Comparison of ENCODE assay signal across 1 fruit fly cellular context in the genomic region with DNA sequence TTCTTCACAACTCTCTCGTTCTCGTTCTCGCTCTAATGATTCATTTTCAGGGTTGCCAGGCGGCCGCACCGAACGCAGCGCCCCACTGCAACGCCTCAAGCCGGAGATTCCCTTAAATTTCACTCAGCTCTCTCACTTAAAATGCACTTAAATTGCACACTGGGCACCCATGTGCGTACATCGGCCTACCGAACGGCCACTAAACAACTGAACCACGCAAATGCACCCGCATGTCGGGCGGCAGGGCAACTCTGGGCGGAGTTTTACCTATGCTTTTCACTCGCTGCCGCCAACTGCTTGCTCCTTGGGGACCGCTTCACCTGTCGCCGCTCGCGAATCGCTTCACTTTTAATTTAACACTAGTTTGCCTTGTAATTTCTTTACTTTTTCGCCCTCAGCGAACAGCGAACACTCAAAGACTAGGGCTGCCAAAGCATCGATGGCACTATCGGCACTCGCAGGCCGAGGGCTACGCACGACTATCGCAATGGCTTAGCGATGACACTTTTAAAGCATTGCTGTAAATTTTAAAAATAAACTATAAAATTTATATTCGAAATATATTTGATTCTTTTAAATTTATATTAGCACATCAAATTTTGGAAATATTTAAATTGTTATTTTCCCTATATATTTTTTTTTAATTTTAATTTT.
TF ChIP-seq lines count a peak whose summit lies in the region.

TSS of gene Rap1 (minus strand) at position 446 of the 654 bp plus-strand sequence.

TF ChIP-seq in whole organism, embryonic, 481 proteins besides CTCF, POLR2A, EP300 and RAD21 (continued from another document and continues in another):
- TF ChIP-seq usp (GFP tag; optimal IDR thresholded peaks at IDR 0.05; lab: Kevin White, UChicago) (no peak), gem (tag; optimal IDR thresholded peaks at IDR 0.05; lab: Kevin White, UChicago) (peak; percentile 59), tna (GFP tag; IDR thresholded peaks at IDR 0.05; lab: Robert Waterston, UW; ENCODE audit: partially characterized antibody) (peak; percentile 79; the same call in 1 of the 2 replicates), CG18619 (GFP tag; optimal IDR thresholded peaks at IDR 0.05; lab: Kevin White, UChicago) (peak; percentile 61), pros (GFP tag; optimal IDR thresholded peaks at IDR 0.05; lab: Kevin White, UChicago) (peak; percentile 50), CG4730 (GFP tag; IDR thresholded peaks at IDR 0.05; lab: Robert Waterston, UW) (peak; percentile 69), CG13624 (GFP tag; optimal IDR thresholded peaks at IDR 0.05; lab: Kevin White, UChicago) (peak; percentile 70), sqz (GFP tag; optimal IDR thresholded peaks at IDR 0.05; lab: Kevin White, UChicago) (no peak), HLHmδ (GFP tag; optimal IDR thresholded peaks at IDR 0.05; lab: Kevin White, UChicago) (no peak), repo (GFP tag; optimal IDR thresholded peaks at IDR 0.05; lab: Kevin White, UChicago) (no peak), CG10431 (GFP tag; optimal IDR thresholded peaks at IDR 0.05; lab: Kevin White, UChicago) (no peak), gfzf (GFP tag; optimal IDR thresholded peaks at IDR 0.05; lab: Kevin White, UChicago) (peak; percentile 16), CG8359 (GFP tag; optimal IDR thresholded peaks at IDR 0.05; lab: Kevin White, UChicago; ENCODE audit: borderline replicate concordance) (peak; percentile 9), sens (GFP tag; lab: Kevin White, UChicago) (peak; percentile 85), Hmx (GFP tag; optimal IDR thresholded peaks at IDR 0.05; lab: Kevin White, UChicago) (no peak), fu2 (GFP tag; optimal IDR thresholded peaks at IDR 0.05; lab: Kevin White, UChicago) (peak; percentile 29), gcm (GFP tag; optimal IDR thresholded peaks at IDR 0.05; lab: Kevin White, UChicago) (peak; percentile 55), wdn (GFP tag; IDR thresholded peaks at IDR 0.05; lab: Robert Waterston, UW) (peak; percentile 51; the same call in 1 of the 2 replicates), CG11247 (GFP tag; IDR thresholded peaks at IDR 0.05; lab: Robert Waterston, UW) (peak; percentile 84), CG1792 (GFP tag; optimal IDR thresholded peaks at IDR 0.05; lab: Kevin White, UChicago) (peak; percentile 44), jigr1 (GFP tag; IDR thresholded peaks at IDR 0.05; lab: Robert Waterston, UW) (peak; percentile 78; the same call in 2 of the 3 replicates), CG4282 (GFP tag; optimal IDR thresholded peaks at IDR 0.05; lab: Kevin White, UChicago) (no peak), Oaz (GFP tag; IDR thresholded peaks at IDR 0.05; lab: Robert Waterston, UW) (peak; percentile 44; the same call in 1 of the 2 replicates), CG14965 (GFP tag; optimal IDR thresholded peaks at IDR 0.05; lab: Kevin White, UChicago; ENCODE audit: borderline replicate concordance) (no peak), gsb (GFP tag; IDR thresholded peaks at IDR 0.05; lab: Robert Waterston, UW) (peak; percentile 53; the same call in 1 of the 2 replicates), CG13424 (tag; optimal IDR thresholded peaks at IDR 0.05; lab: Kevin White, UChicago) (peak; percentile 33), CG9797 (GFP tag; optimal IDR thresholded peaks at IDR 0.05; lab: Kevin White, UChicago) (peak; percentile 18), gce (GFP tag; IDR thresholded peaks at IDR 0.05; lab: Robert Waterston, UW) (no peak), B-H1 (GFP tag; IDR thresholded peaks at IDR 0.05; lab: Robert Waterston, UW) (peak; percentile 49), CG11723 (GFP tag; optimal IDR thresholded peaks at IDR 0.05; lab: Kevin White, UChicago) (peak; percentile 32), Awh (GFP tag; IDR thresholded peaks at IDR 0.05; lab: Robert Waterston, UW) (peak; percentile 44; the same call in 1 of the 2 replicates), Hey (tag; optimal IDR thresholded peaks at IDR 0.05; lab: Kevin White, UChicago) (no peak), lbe (GFP tag; optimal IDR thresholded peaks at IDR 0.05; lab: Kevin White, UChicago) (peak; percentile 5), CG11456 (GFP tag; IDR thresholded peaks at IDR 0.05; lab: Robert Waterston, UW) (peak; percentile 90), rib (GFP tag; IDR thresholded peaks at IDR 0.05; lab: Robert Waterston, UW) (no peak), cato (GFP tag; optimal IDR thresholded peaks at IDR 0.05; lab: Kevin White, UChicago; ENCODE audit: borderline replicate concordance) (peak; percentile 37), mld (GFP tag; IDR thresholded peaks at IDR 0.05; lab: Robert Waterston, UW; ENCODE audit: partially characterized antibody) (peak; percentile 88), Aef1 (GFP tag; IDR thresholded peaks at IDR 0.05; lab: Robert Waterston, UW) (peak; percentile 74), lov (optimal IDR thresholded peaks at IDR 0.05; lab: Kevin White, UChicago) (no peak), lov (GFP tag; IDR thresholded peaks at IDR 0.05; lab: Robert Waterston, UW) (no peak), CG4617 (GFP tag; optimal IDR thresholded peaks at IDR 0.05; lab: Kevin White, UChicago; ENCODE audit: borderline replicate concordance) (peak; percentile 95), CG34422 (GFP tag; IDR thresholded peaks at IDR 0.05; lab: Robert Waterston, UW) (peak; percentile 64; the same call in 1 of the 3 replicates), CG31224 (GFP tag; IDR thresholded peaks at IDR 0.05; lab: Robert Waterston, UW) (peak; percentile 66), chinmo (GFP tag; IDR thresholded peaks at IDR 0.05; lab: Robert Waterston, UW; ENCODE audit: partially characterized antibody) (peak; percentile 54; the same call in 2 of the 4 replicates), CG8478 (optimal IDR thresholded peaks at IDR 0.05; lab: Kevin White, UChicago) (peak; percentile 47), Kr (GFP tag; optimal IDR thresholded peaks at IDR 0.05; lab: Kevin White, UChicago) (no peak), sima (GFP tag; optimal IDR thresholded peaks at IDR 0.05; lab: Kevin White, UChicago) (no peak), D19B (GFP tag; optimal IDR thresholded peaks at IDR 0.05; lab: Kevin White, UChicago) (peak; percentile 36), H15 (GFP tag; IDR thresholded peaks at IDR 0.05; lab: Robert Waterston, UW) (peak; percentile 82; the same call in 2 of the 3 replicates), Ets97D (GFP tag; optimal IDR thresholded peaks at IDR 0.05; lab: Kevin White, UChicago) (peak; percentile 63), sob (GFP tag; IDR thresholded peaks at IDR 0.05; lab: Robert Waterston, UW) (peak; percentile 90), Blimp-1 (GFP tag; optimal IDR thresholded peaks at IDR 0.05; lab: Kevin White, UChicago) (peak; percentile 50), CG17328 (GFP tag; IDR thresholded peaks at IDR 0.05; lab: Robert Waterston, UW) (peak; percentile 54), ssp (GFP tag; IDR thresholded peaks at IDR 0.05; lab: Robert Waterston, UW) (peak; percentile 73), exex (tag; optimal IDR thresholded peaks at IDR 0.05; lab: Kevin White, UChicago) (peak; percentile 24), NFAT (GFP tag; IDR thresholded peaks at IDR 0.05; lab: Robert Waterston, UW) (peak; percentile 89), Doc2 (GFP tag; IDR thresholded peaks at IDR 0.05; lab: Robert Waterston, UW) (no peak), ranshi (GFP tag; IDR thresholded peaks at IDR 0.05; lab: Robert Waterston, UW) (peak; percentile 76), CG10565 (GFP tag; optimal IDR thresholded peaks at IDR 0.05; lab: Kevin White, UChicago) (no peak), tx (GFP tag; optimal IDR thresholded peaks at IDR 0.05; lab: Kevin White, UChicago) (peak; percentile 48), CG5180 (GFP tag; optimal IDR thresholded peaks at IDR 0.05; lab: Kevin White, UChicago) (no peak), CG17359 (tag; optimal IDR thresholded peaks at IDR 0.05; lab: Kevin White, UChicago) (peak; percentile 21), chm (GFP tag; IDR thresholded peaks at IDR 0.05; lab: Robert Waterston, UW) (no peak), nerfin-1 (tag; optimal IDR thresholded peaks at IDR 0.05; lab: Kevin White, UChicago) (peak; percentile 62), HLH54F (GFP tag; optimal IDR thresholded peaks at IDR 0.05; lab: Kevin White, UChicago) (peak; percentile 49), Atf6 (GFP tag; IDR thresholded peaks at IDR 0.05; lab: Robert Waterston, UW) (peak; percentile 64; the same call in 1 of the 2 replicates), CG1024 (GFP tag; IDR thresholded peaks at IDR 0.05; lab: Robert Waterston, UW) (peak; percentile 52; the same call in 1 of the 2 replicates), CHES-1-like (GFP tag; optimal IDR thresholded peaks at IDR 0.05; lab: Kevin White, UChicago) (peak; percentile 41), grn (GFP tag; optimal IDR thresholded peaks at IDR 0.05; lab: Kevin White, UChicago) (no peak), CG3407 (GFP tag; optimal IDR thresholded peaks at IDR 0.05; lab: Kevin White, UChicago) (peak; percentile 4), Dp (GFP tag; optimal IDR thresholded peaks at IDR 0.05; lab: Kevin White, UChicago) (peak; percentile 25), CG4404 (GFP tag; IDR thresholded peaks at IDR 0.05; lab: Robert Waterston, UW) (peak; percentile 80), al (GFP tag; IDR thresholded peaks at IDR 0.05; lab: Robert Waterston, UW) (peak; percentile 67), fd96Cb (tag; optimal IDR thresholded peaks at IDR 0.05; lab: Kevin White, UChicago) (no peak), pzg (GFP tag; optimal IDR thresholded peaks at IDR 0.05; lab: Kevin White, UChicago) (peak; percentile 53), CG43689 (GFP tag; IDR thresholded peaks at IDR 0.05; lab: Robert Waterston, UW) (no peak), pnt (GFP tag; optimal IDR thresholded peaks at IDR 0.05; lab: Kevin White, UChicago) (peak; percentile 64), Stat92E (GFP tag; optimal IDR thresholded peaks at IDR 0.05; lab: Kevin White, UChicago) (no peak), Sin3A (optimal IDR thresholded peaks at IDR 0.05; lab: Kevin White, UChicago) (peak; percentile 83), slp2 (GFP tag; optimal IDR thresholded peaks at IDR 0.05; lab: Kevin White, UChicago) (peak; percentile 54), CG12744 (GFP tag; optimal IDR thresholded peaks at IDR 0.05; lab: Kevin White, UChicago) (no peak), CG42726 (GFP tag; IDR thresholded peaks at IDR 0.05; lab: Robert Waterston, UW; ENCODE audit: partially characterized antibody) (peak; percentile 96), lab (GFP tag; optimal IDR thresholded peaks at IDR 0.05; lab: Kevin White, UChicago) (peak; percentile 65), CG4820 (GFP tag; optimal IDR thresholded peaks at IDR 0.05; lab: Kevin White, UChicago) (peak; percentile 23), CG1603 (tag; optimal IDR thresholded peaks at IDR 0.05; lab: Kevin White, UChicago) (peak; percentile 42), CG8089 (GFP tag; optimal IDR thresholded peaks at IDR 0.05; lab: Kevin White, UChicago) (peak; percentile 16), CG2116 (GFP tag; optimal IDR thresholded peaks at IDR 0.05; lab: Kevin White, UChicago) (peak; percentile 39), amos (GFP tag; IDR thresholded peaks at IDR 0.05; lab: Robert Waterston, UW; ENCODE audit: partially characterized antibody) (peak; percentile 96), CG1233 (GFP tag; optimal IDR thresholded peaks at IDR 0.05; lab: Kevin White, UChicago) (peak; percentile 52), CG17612 (GFP tag; IDR thresholded peaks at IDR 0.05; lab: Robert Waterston, UW) (peak; percentile 42; the same call in 1 of the 2 replicates), CG12942 (GFP tag; optimal IDR thresholded peaks at IDR 0.05; lab: Kevin White, UChicago) (peak; percentile 16), Poxn (GFP tag; IDR thresholded peaks at IDR 0.05; lab: Robert Waterston, UW) (0 out of 2 replicates have a peak, but pooled peaks have one; percentile 26), twi (tag; optimal IDR thresholded peaks at IDR 0.05; lab: Kevin White, UChicago) (no peak), kah (GFP tag; optimal IDR thresholded peaks at IDR 0.05; lab: Kevin White, UChicago) (no peak), CG11560 (tag; IDR thresholded peaks at IDR 0.05; lab: Robert Waterston, UW) (0 out of 3 replicates have a peak, but pooled peaks have one; percentile 37), unc-4 (GFP tag; IDR thresholded peaks at IDR 0.05; lab: Robert Waterston, UW; ENCODE audit: partially characterized antibody) (peak; percentile 91), aop (GFP tag; IDR thresholded peaks at IDR 0.05; lab: Robert Waterston, UW) (peak; percentile 9; the same call in 1 of the 2 replicates), CG3995 (GFP tag; optimal IDR thresholded peaks at IDR 0.05; lab: Kevin White, UChicago) (no peak), fd3F (GFP tag; optimal IDR thresholded peaks at IDR 0.05; lab: Kevin White, UChicago) (no peak), lmd (GFP tag; IDR thresholded peaks at IDR 0.05; lab: Robert Waterston, UW) (peak; percentile 78; the same call in 1 of the 2 replicates), Lim3 (GFP tag; IDR thresholded peaks at IDR 0.05; lab: Robert Waterston, UW) (no peak), Vsx1 (GFP tag; optimal IDR thresholded peaks at IDR 0.05; lab: Kevin White, UChicago) (no peak), Dip3 (GFP tag; optimal IDR thresholded peaks at IDR 0.05; lab: Kevin White, UChicago) (peak; percentile 57), ato (GFP tag; IDR thresholded peaks at IDR 0.05; lab: Robert Waterston, UW; ENCODE audit: partially characterized antibody) (peak; percentile 78), org-1 (GFP tag; optimal IDR thresholded peaks at IDR 0.05; lab: Kevin White, UChicago) (peak; percentile 16), CG12391 (tag; optimal IDR thresholded peaks at IDR 0.05; lab: Kevin White, UChicago) (peak; percentile 70), CG17912 (GFP tag; optimal IDR thresholded peaks at IDR 0.05; lab: Kevin White, UChicago) (no peak), da (GFP tag; optimal IDR thresholded peaks at IDR 0.05; lab: Kevin White, UChicago) (no peak), knrl (GFP tag; IDR thresholded peaks at IDR 0.05; lab: Robert Waterston, UW; ENCODE audit: partially characterized antibody) (peak; percentile 96), CG9876 (GFP tag; optimal IDR thresholded peaks at IDR 0.05; lab: Kevin White, UChicago) (peak; percentile 42), Elba2 (GFP tag; optimal IDR thresholded peaks at IDR 0.05; lab: Kevin White, UChicago) (no peak), Mrtf (GFP tag; IDR thresholded peaks at IDR 0.05; lab: Robert Waterston, UW) (peak; percentile 68), ara (GFP tag; IDR thresholded peaks at IDR 0.05; lab: Robert Waterston, UW) (peak; percentile 54), Drgx (GFP tag; IDR thresholded peaks at IDR 0.05; lab: Robert Waterston, UW) (peak; percentile 35; the same call in 1 of the 2 replicates), CG6791 (GFP tag; IDR thresholded peaks at IDR 0.05; lab: Robert Waterston, UW; ENCODE audit: partially characterized antibody) (peak; percentile 95), hth (optimal IDR thresholded peaks at IDR 0.05; lab: Kevin White, UChicago) (no peak), p53 (GFP tag; optimal IDR thresholded peaks at IDR 0.05; lab: Kevin White, UChicago) (no peak), Ssrp (tag; optimal IDR thresholded peaks at IDR 0.05; lab: Kevin White, UChicago) (no peak), Lpt (GFP tag; optimal IDR thresholded peaks at IDR 0.05; lab: Kevin White, UChicago) (no peak)
